Fruit fly (Drosophila melanogaster) Kc167 (cell line): ENCODE results near the gene CSN6.

Experiments
- Myc ChIP-seq: fragments of >200 bp; optimal IDR thresholded peaks from 2 replicates; lab custom pipeline; 2017; ENCODE audit warnings: missing external identifiers
- Sin3A ChIP-seq: fragments of >200 bp; optimal IDR thresholded peaks from 2 replicates; lab custom pipeline; 2018; ENCODE audit warnings: missing external identifiers
- h ChIP-seq: fragments of >200 bp; optimal IDR thresholded peaks from 3 replicates; lab custom pipeline; 2018; ENCODE audit warnings: missing external identifiers
- insv ChIP-seq: fragments of >200 bp; optimal IDR thresholded peaks from 3 replicates; lab custom pipeline; 2018; ENCODE audit warnings: missing external identifiers
- psq ChIP-seq: fragments of >200 bp; optimal IDR thresholded peaks from 2 replicates; lab custom pipeline; 2017; ENCODE audit warnings: missing external identifiers
- ttk ChIP-seq: sonication (Bioruptor generic); optimal IDR thresholded peaks from 2 replicates; lab custom pipeline; 2017; ENCODE audit warnings: missing external identifiers

CSN6 gene

dm6 chr3R:22597344-22597954 lies 16.9 kb downstream of the CSN6 start:
- TF ChIP-seq Myc (lab: Kevin White, UChicago) (no peak), ttk (lab: Kevin White, UChicago) (no peak), insv (lab: Kevin White, UChicago) (no peak), Sin3A (no peak), psq (lab: Kevin White, UChicago) (no peak), h (lab: Kevin White, UChicago) (no peak)

- no peak for TF ChIP-seq psq (lab: Kevin White, UChicago)
- no peak for TF ChIP-seq Myc (lab: Kevin White, UChicago)
- TF ChIP-seq insv (lab: Kevin White, UChicago) = no peak
- TF ChIP-seq ttk (lab: Kevin White, UChicago) = no peak
- no peak for TF ChIP-seq h (lab: Kevin White, UChicago)
- TF ChIP-seq Sin3A = no peak
Measured at dm6 chr3R:22598759-22599158, 18.2 kb downstream of the CSN6 start.

dm6 chr3R:22602783-22603182 lies 22.2 kb downstream of the CSN6 start:
- no peak for TF ChIP-seq psq (lab: Kevin White, UChicago)
- TF ChIP-seq Myc (lab: Kevin White, UChicago) = no peak
- TF ChIP-seq insv (lab: Kevin White, UChicago) = no peak
- TF ChIP-seq ttk (lab: Kevin White, UChicago) = no peak

dm6 chr3R:22609185-22609584 lies 28.6 kb downstream of the CSN6 start, which contains the start of gene CG13843:
Gene CG13843 (plus strand): TSS chr3R:22609485.
- TF ChIP-seq Myc (lab: Kevin White, UChicago) (no peak), h (lab: Kevin White, UChicago) (no peak), insv (lab: Kevin White, UChicago) (no peak), psq (lab: Kevin White, UChicago) (no peak), Sin3A (no peak), ttk (lab: Kevin White, UChicago) (no peak)

- no peak for TF ChIP-seq Sin3A
- TF ChIP-seq ttk (lab: Kevin White, UChicago) = no peak
- no peak for TF ChIP-seq insv (lab: Kevin White, UChicago)
- TF ChIP-seq h (lab: Kevin White, UChicago) = no peak
- TF ChIP-seq psq (lab: Kevin White, UChicago) = no peak
- no peak for TF ChIP-seq Myc (lab: Kevin White, UChicago)
Measured at dm6 chr3R:22613448-22613847, 32.9 kb downstream of the CSN6 start, which contains the start of the genes CG31156 and mRRF2. Gene CG31156 (minus strand): TSS chr3R:22613656. Gene mRRF2 (plus strand): TSS chr3R:22613686.

- TF ChIP-seq Myc (lab: Kevin White, UChicago) (no peak), insv (lab: Kevin White, UChicago) (no peak), h (lab: Kevin White, UChicago) (no peak), psq (lab: Kevin White, UChicago) (no peak), ttk (lab: Kevin White, UChicago) (no peak)
Measured at dm6 chr3R:22616211-22616610, 35.6 kb downstream of the CSN6 start, which contains the start of gene CG31161. Gene CG31161 (plus strand): TSS chr3R:22616511.

dm6 chr3R:22618280-22618679 lies 37.7 kb downstream of the CSN6 start, which contains the start of gene mRpL45:
Gene mRpL45 (plus strand): TSS chr3R:22618492.
- no peak for TF ChIP-seq h (lab: Kevin White, UChicago)
- no peak for TF ChIP-seq insv (lab: Kevin White, UChicago)
- no peak for TF ChIP-seq Myc (lab: Kevin White, UChicago)
- TF ChIP-seq psq (lab: Kevin White, UChicago) = no peak
- no peak for TF ChIP-seq ttk (lab: Kevin White, UChicago)
- TF ChIP-seq Sin3A = no peak

dm6 chr3R:22624737-22625136 lies 44.2 kb downstream of the CSN6 start:
- TF ChIP-seq psq (lab: Kevin White, UChicago) = no peak
- no peak for TF ChIP-seq Myc (lab: Kevin White, UChicago)
- TF ChIP-seq ttk (lab: Kevin White, UChicago) = no peak
- TF ChIP-seq Sin3A = no peak
- no peak for TF ChIP-seq h (lab: Kevin White, UChicago)
- no peak for TF ChIP-seq insv (lab: Kevin White, UChicago)

dm6 chr3R:22625514-22626333 lies 45.2 kb downstream of the CSN6 start:
- TF ChIP-seq ttk (lab: Kevin White, UChicago) (no peak), insv (lab: Kevin White, UChicago) (no peak), psq (lab: Kevin White, UChicago) (no peak), Sin3A (no peak), Myc (lab: Kevin White, UChicago) (no peak), h (lab: Kevin White, UChicago) (no peak)

- no peak for TF ChIP-seq insv (lab: Kevin White, UChicago)
- no peak for TF ChIP-seq psq (lab: Kevin White, UChicago)
- no peak for TF ChIP-seq ttk (lab: Kevin White, UChicago)
- no peak for TF ChIP-seq h (lab: Kevin White, UChicago)
- no peak for TF ChIP-seq Myc (lab: Kevin White, UChicago)
- no peak for TF ChIP-seq Sin3A
Measured at dm6 chr3R:22626334-22626688, 45.7 kb downstream of the CSN6 start.

- no peak for TF ChIP-seq insv (lab: Kevin White, UChicago)
- TF ChIP-seq Sin3A = no peak
- TF ChIP-seq psq (lab: Kevin White, UChicago) = no peak
- no peak for TF ChIP-seq h (lab: Kevin White, UChicago)
- TF ChIP-seq ttk (lab: Kevin White, UChicago) = no peak
- TF ChIP-seq Myc (lab: Kevin White, UChicago) = no peak
Measured at dm6 chr3R:22626842-22627392, 46.3 kb downstream of the CSN6 start.
